Fruit fly (Drosophila melanogaster): ENCODE measurements around the gene grn.
A peak's percentile ranks its signal among the peaks of the same experiment; 100 is the strongest.

Gene grn

dm6 chr3R:8176058-8176673, 5.1 kb downstream of the grn start (continued):
- TF ChIP-seq ERR (GFP tag; optimal IDR thresholded peaks at IDR 0.05) (no peak), CG6683 (GFP tag; optimal IDR thresholded peaks at IDR 0.05) (no peak), CG7372 (GFP tag; IDR thresholded peaks at IDR 0.05) (no peak), sqz (GFP tag; optimal IDR thresholded peaks at IDR 0.05) (no peak), otp (GFP tag; IDR thresholded peaks at IDR 0.05) (no peak), Dfd (GFP tag; optimal IDR thresholded peaks at IDR 0.05) (no peak), CG17829 (tag; optimal IDR thresholded peaks at IDR 0.05) (no peak), CG11085 (GFP tag; IDR thresholded peaks at IDR 0.05) (no peak), CG7839 (tag; optimal IDR thresholded peaks at IDR 0.05) (peak; percentile 16), CG30431 (GFP tag; optimal IDR thresholded peaks at IDR 0.05) (no peak), Kr (GFP tag; optimal IDR thresholded peaks at IDR 0.05) (no peak), CG11247 (GFP tag; IDR thresholded peaks at IDR 0.05) (no peak), ATbp (GFP tag; optimal IDR thresholded peaks at IDR 0.05) (no peak), sd (tag; optimal IDR thresholded peaks at IDR 0.05) (peak; percentile 13), CG8388 (GFP tag; optimal IDR thresholded peaks at IDR 0.05) (no peak), CG12071 (GFP tag; optimal IDR thresholded peaks at IDR 0.05) (no peak), CG14014 (GFP tag; IDR thresholded peaks at IDR 0.05) (no peak), bigmax (GFP tag; optimal IDR thresholded peaks at IDR 0.05) (no peak), sens (GFP tag) (peak; percentile 15), rib (GFP tag; IDR thresholded peaks at IDR 0.05) (no peak), CG10543 (GFP tag; optimal IDR thresholded peaks at IDR 0.05) (no peak), Sox102F (GFP tag; optimal IDR thresholded peaks at IDR 0.05) (peak; percentile 17), chinmo (GFP tag; IDR thresholded peaks at IDR 0.05; ENCODE audit: partially characterized antibody) (peak; percentile 70; the same call in 2 of the 4 replicates), grn (GFP tag; optimal IDR thresholded peaks at IDR 0.05) (peak; percentile 84), CG2678 (tag; optimal IDR thresholded peaks at IDR 0.05) (peak; percentile 25), CG18764 (GFP tag; optimal IDR thresholded peaks at IDR 0.05) (no peak), mirr (GFP tag; optimal IDR thresholded peaks at IDR 0.05) (no peak), Stat92E (GFP tag; optimal IDR thresholded peaks at IDR 0.05) (no peak), chm (GFP tag; IDR thresholded peaks at IDR 0.05) (no peak), Med (GFP tag) (peak; percentile 69), Hr51 (GFP tag; optimal IDR thresholded peaks at IDR 0.05) (peak in 1 of 2 experiments; percentile 6), CG1603 (tag; optimal IDR thresholded peaks at IDR 0.05) (no peak), Tbp (GFP tag; optimal IDR thresholded peaks at IDR 0.05) (no peak), Poxn (GFP tag; IDR thresholded peaks at IDR 0.05) (no peak), Doc2 (GFP tag; IDR thresholded peaks at IDR 0.05) (no peak), gsb-n (tag; optimal IDR thresholded peaks at IDR 0.05) (no peak), H15 (GFP tag; IDR thresholded peaks at IDR 0.05) (no peak), ftz-f1 (GFP tag; optimal IDR thresholded peaks at IDR 0.05) (no peak), CG10462 (GFP tag; optimal IDR thresholded peaks at IDR 0.05) (no peak), CG17912 (GFP tag; optimal IDR thresholded peaks at IDR 0.05) (no peak), CG34224 (GFP tag; IDR thresholded peaks at IDR 0.05; ENCODE audit: partially characterized antibody) (no peak), Ets65A (GFP tag) (no peak), Abd-B (GFP tag; optimal IDR thresholded peaks at IDR 0.05) (peak; percentile 16), CG6791 (GFP tag; IDR thresholded peaks at IDR 0.05; ENCODE audit: partially characterized antibody) (no peak), usp (GFP tag; optimal IDR thresholded peaks at IDR 0.05) (no peak), hbn (GFP tag; IDR thresholded peaks at IDR 0.05; ENCODE audit: partially characterized antibody) (no peak), wdn (GFP tag; IDR thresholded peaks at IDR 0.05) (no peak), Atf-2 (GFP tag; optimal IDR thresholded peaks at IDR 0.05) (no peak), CG6854 (GFP tag; optimal IDR thresholded peaks at IDR 0.05) (no peak), btn (GFP tag; optimal IDR thresholded peaks at IDR 0.05) (no peak), CG17612 (GFP tag; IDR thresholded peaks at IDR 0.05) (no peak)

Data from whole organism, embryonic.